Fruit fly (Drosophila melanogaster) whole organism, embryonic: Measurements from ENCODE around the gene CG7378.

Experiments
- Antp ChIP-seq: fragments of 200-800 bp; sonication (Bioruptor generic); optimal IDR thresholded peaks from 3 replicates; lab custom pipeline; 2016; ENCODE audit warnings: missing biosample characterization, missing genetic modification characterization
- Bgb ChIP-seq: fragments of 200-800 bp; sonication (Bioruptor generic); IDR thresholded peaks from 2 replicates; pipeline ENCODE4 v1.3.6; 2022; ENCODE audit warnings: missing biosample characterization, missing genetic modification characterization; ENCODE audit not compliant: partially characterized antibody
- CG10979 ChIP-seq: fragments of 200-800 bp; sonication (Bioruptor generic); optimal IDR thresholded peaks from 2 replicates; lab custom pipeline; 2018; ENCODE audit warnings: missing biosample characterization, mild to moderate bottlenecking, missing genetic modification characterization, moderate library complexity
- CG12769 ChIP-seq: fragments of 200-800 bp; sonication (Bioruptor generic); optimal IDR thresholded peaks from 2 replicates; lab custom pipeline; 2019; ENCODE audit warnings: missing biosample characterization, mild to moderate bottlenecking, missing genetic modification characterization, moderate library complexity
- CG14710 ChIP-seq: fragments of 200-800 bp; sonication (Bioruptor generic); optimal IDR thresholded peaks from 3 replicates; lab custom pipeline; 2019; ENCODE audit warnings: missing biosample characterization, mild to moderate bottlenecking, missing genetic modification characterization, moderate library complexity
- CG14965 ChIP-seq: fragments of 200-800 bp; sonication (Bioruptor generic); optimal IDR thresholded peaks from 2 replicates; lab custom pipeline; 2016; ENCODE audit warnings: missing biosample characterization, missing genetic modification characterization, borderline replicate concordance
- CG1603 ChIP-seq: fragments of 200-800 bp; sonication (Bioruptor generic); optimal IDR thresholded peaks from 2 replicates; lab custom pipeline; 2019; ENCODE audit warnings: missing biosample characterization, mild to moderate bottlenecking, missing genetic modification characterization, moderate library complexity
- CG17829 ChIP-seq: fragments of 200-800 bp; optimal IDR thresholded peaks from 2 replicates; lab custom pipeline; 2019; ENCODE audit warnings: missing biosample characterization, mild to moderate bottlenecking, missing genetic modification characterization, moderate library complexity
- CG18262 ChIP-seq: fragments of 200-800 bp; optimal IDR thresholded peaks from 3 replicates; lab custom pipeline; 2019; ENCODE audit warnings: missing biosample characterization, mild to moderate bottlenecking, missing genetic modification characterization, moderate library complexity
- CG2199 ChIP-seq: fragments of 200-800 bp; sonication (Bioruptor generic); IDR thresholded peaks from 3 replicates; pipeline ENCODE4 v1.3.6; 2022; ENCODE audit warnings: missing biosample characterization, missing genetic modification characterization
- CG3407 ChIP-seq: fragments of 200-800 bp; sonication (Bioruptor generic); optimal IDR thresholded peaks from 2 replicates; lab custom pipeline; 2018; ENCODE audit warnings: missing biosample characterization, mild to moderate bottlenecking, missing genetic modification characterization
- CG42726 ChIP-seq: fragments of 200-800 bp; sonication (Bioruptor generic); IDR thresholded peaks from 2 replicates; pipeline ENCODE4 v1.3.6; 2022; ENCODE audit warnings: missing biosample characterization, missing genetic modification characterization; ENCODE audit not compliant: partially characterized antibody
- CG4360 ChIP-seq: fragments of 200-800 bp; sonication (Bioruptor generic); IDR thresholded peaks from 2 replicates; pipeline ENCODE4 v1.3.6; 2022; ENCODE audit warnings: missing biosample characterization, missing genetic modification characterization
- CG4854 ChIP-seq: fragments of 200-800 bp; sonication (Bioruptor generic); optimal IDR thresholded peaks from 2 replicates; lab custom pipeline; 2016; ENCODE audit warnings: missing biosample characterization, missing genetic modification characterization, inconsistent platforms
- CG5953 ChIP-seq: fragments of 200-800 bp; sonication (Bioruptor generic); IDR thresholded peaks from 2 replicates; pipeline ENCODE4 v1.3.6; 2022; ENCODE audit warnings: missing biosample characterization, missing genetic modification characterization
- CoRest ChIP-seq: fragments of 200-800 bp; sonication (Bioruptor generic); optimal IDR thresholded peaks from 3 replicates; lab custom pipeline; 2018; ENCODE audit warnings: missing biosample characterization, mild to moderate bottlenecking, missing genetic modification characterization, moderate library complexity
- Dll ChIP-seq: fragments of 200-800 bp; sonication (Bioruptor generic); IDR thresholded peaks from 4 replicates; pipeline ENCODE4 v1.3.6; 2022; ENCODE audit warnings: missing biosample characterization, missing genetic modification characterization; ENCODE audit not compliant: partially characterized antibody
- Fer1 ChIP-seq: fragments of 200-800 bp; sonication (Bioruptor generic); optimal IDR thresholded peaks from 2 replicates; lab custom pipeline; 2017; ENCODE audit warnings: missing biosample characterization, mild to moderate bottlenecking, missing genetic modification characterization
- HLHmδ ChIP-seq: fragments of 200-800 bp; sonication (Bioruptor generic); optimal IDR thresholded peaks from 2 replicates; lab custom pipeline; 2018; ENCODE audit warnings: missing biosample characterization, mild to moderate bottlenecking, missing genetic modification characterization, moderate library complexity
- HmgD ChIP-seq: fragments of 200-800 bp; sonication (Bioruptor generic); optimal IDR thresholded peaks from 3 replicates; lab custom pipeline; 2016; ENCODE audit warnings: missing biosample characterization, missing genetic modification characterization
- Jarid2 ChIP-seq: fragments of 200-800 bp; sonication (Bioruptor generic); optimal IDR thresholded peaks from 3 replicates; lab custom pipeline; 2017; ENCODE audit warnings: mild to moderate bottlenecking, missing biosample characterization, missing genetic modification reagents, missing genetic modification characterization
- Meics ChIP-seq: fragments of 200-800 bp; sonication (Bioruptor generic); optimal IDR thresholded peaks from 2 replicates; lab custom pipeline; 2017; ENCODE audit warnings: missing biosample characterization, mild to moderate bottlenecking, missing genetic modification characterization
- Ssrp ChIP-seq: fragments of 200-800 bp; sonication (Bioruptor generic); optimal IDR thresholded peaks from 2 replicates; lab custom pipeline; 2018; ENCODE audit warnings: missing biosample characterization, mild to moderate bottlenecking, missing genetic modification characterization, moderate library complexity
- abd-A ChIP-seq: fragments of 200-800 bp; sonication (Bioruptor generic); optimal IDR thresholded peaks from 3 replicates; lab custom pipeline; 2019; ENCODE audit warnings: missing biosample characterization, mild to moderate bottlenecking, missing genetic modification characterization, moderate library complexity
- amos ChIP-seq: fragments of 200-800 bp; sonication (Bioruptor generic); IDR thresholded peaks from 2 replicates; pipeline ENCODE4 v1.3.6; 2022; ENCODE audit warnings: missing biosample characterization, missing genetic modification characterization; ENCODE audit not compliant: partially characterized antibody
- btn ChIP-seq: fragments of 200-800 bp; sonication (Bioruptor generic); optimal IDR thresholded peaks from 2 replicates; lab custom pipeline; 2016; ENCODE audit warnings: missing biosample characterization, missing genetic modification characterization
- caup ChIP-seq: fragments of 200-800 bp; sonication (Bioruptor generic); optimal IDR thresholded peaks from 3 replicates; lab custom pipeline; 2017; ENCODE audit warnings: missing biosample characterization, mild to moderate bottlenecking, missing genetic modification characterization, moderate library complexity; ENCODE audit not compliant: severe bottlenecking
- chinmo ChIP-seq: fragments of 200-800 bp; sonication (Bioruptor generic); IDR thresholded peaks from 4 replicates; pipeline ENCODE4 v1.3.6; 2022; ENCODE audit warnings: missing biosample characterization, missing genetic modification characterization; ENCODE audit not compliant: partially characterized antibody
- ci ChIP-seq: fragments of 200-800 bp; sonication (Bioruptor generic); IDR thresholded peaks from 3 replicates; pipeline ENCODE4 v1.3.6; 2022; ENCODE audit warnings: missing biosample characterization, missing genetic modification characterization
- corto ChIP-seq: fragments of 200-800 bp; sonication (Bioruptor generic); optimal IDR thresholded peaks from 2 replicates; lab custom pipeline; 2016; ENCODE audit warnings: missing biosample characterization, mild to moderate bottlenecking, missing genetic modification characterization, moderate library complexity
- crol ChIP-seq: fragments of 200-800 bp; sonication (Bioruptor generic); IDR thresholded peaks from 2 replicates; pipeline ENCODE4 v1.3.6; 2022; ENCODE audit warnings: missing biosample characterization, missing genetic modification characterization
- dmrt99B ChIP-seq: fragments of 200-800 bp; sonication (Bioruptor generic); optimal IDR thresholded peaks from 2 replicates; lab custom pipeline; 2018; ENCODE audit warnings: missing biosample characterization, mild to moderate bottlenecking, missing genetic modification characterization, moderate library complexity
- fd64A ChIP-seq: fragments of 200-800 bp; sonication (Bioruptor generic); optimal IDR thresholded peaks from 3 replicates; lab custom pipeline; 2018; ENCODE audit warnings: missing biosample characterization, mild to moderate bottlenecking, missing genetic modification characterization
- gcm ChIP-seq: fragments of 200-800 bp; sonication (Bioruptor generic); optimal IDR thresholded peaks from 2 replicates; lab custom pipeline; 2019; ENCODE audit warnings: missing biosample characterization, mild to moderate bottlenecking, missing genetic modification characterization, moderate library complexity
- ken ChIP-seq: fragments of 200-800 bp; sonication (Bioruptor generic); IDR thresholded peaks from 3 replicates; pipeline ENCODE4 v1.3.6; 2022; ENCODE audit warnings: missing biosample characterization, missing genetic modification characterization
- mirr ChIP-seq: fragments of 200-800 bp; sonication (Bioruptor generic); optimal IDR thresholded peaks from 3 replicates; lab custom pipeline; 2018; ENCODE audit warnings: missing biosample characterization, mild to moderate bottlenecking, missing genetic modification characterization
- oc ChIP-seq: fragments of 200-800 bp; sonication (Bioruptor generic); optimal IDR thresholded peaks from 2 replicates; lab custom pipeline; 2018; ENCODE audit warnings: missing biosample characterization, mild to moderate bottlenecking, missing genetic modification characterization, moderate library complexity
- onecut ChIP-seq: fragments of 200-800 bp; sonication (Bioruptor generic); IDR thresholded peaks from 2 replicates; pipeline ENCODE4 v1.3.6; 2022; ENCODE audit warnings: missing biosample characterization, missing genetic modification characterization
- otp ChIP-seq: fragments of 200-800 bp; sonication (Bioruptor generic); IDR thresholded peaks from 3 replicates; pipeline ENCODE4, ENCODE4 v1.3.6; 2022; ENCODE audit warnings: missing biosample characterization, missing genetic modification characterization
- row ChIP-seq: fragments of 200-800 bp; sonication (Bioruptor generic); IDR thresholded peaks from 3 replicates; pipeline ENCODE4 v1.3.6; 2022; ENCODE audit warnings: missing biosample characterization, missing genetic modification characterization
- scrt ChIP-seq: fragments of 200-800 bp; sonication (Bioruptor generic); optimal IDR thresholded peaks from 2 replicates; lab custom pipeline; 2018; ENCODE audit warnings: missing biosample characterization, mild to moderate bottlenecking, missing genetic modification characterization, moderate library complexity
- sens ChIP-seq: fragments of 200-800 bp; sonication (Bioruptor generic); peaks from one replicate; lab custom pipeline; 2016; ENCODE audit warnings: missing biosample characterization, missing genetic modification characterization
- sqz ChIP-seq: fragments of 200-800 bp; sonication (Bioruptor generic); optimal IDR thresholded peaks from 3 replicates; lab custom pipeline; 2018; ENCODE audit warnings: missing biosample characterization, mild to moderate bottlenecking, missing genetic modification characterization
- unpg ChIP-seq: fragments of 200-800 bp; sonication (Bioruptor generic); optimal IDR thresholded peaks from 3 replicates; lab custom pipeline; 2018; ENCODE audit warnings: missing biosample characterization, mild to moderate bottlenecking, missing genetic modification characterization, moderate library complexity

Gene CG7378

dm6 chrX:18928608-18929059, 28.4 kb downstream of the CG7378 start (continued):
- TF ChIP-seq crol (GFP tag; lab: Robert Waterston, UW) = peak; percentile 43; the same call in 1 of the 2 replicates
- peak; percentile 7 for TF ChIP-seq Ssrp (tag; lab: Kevin White, UChicago)
- TF ChIP-seq CG4854 (GFP tag; lab: Kevin White, UChicago) = no peak
- TF ChIP-seq CG18262 = peak; percentile 54

- TF ChIP-seq gcm (GFP tag; lab: Kevin White, UChicago) (no peak), CG2199 (GFP tag; lab: Robert Waterston, UW) (0 out of 3 replicates have a peak, but pooled peaks have one; percentile 7), fd64A (no peak), CG14965 (GFP tag; lab: Kevin White, UChicago) (no peak)
Observed at dm6 chrX:18929430-18929829, 29.2 kb downstream of the CG7378 start.

dm6 chrX:18929946-18930562, 29.8 kb downstream of the CG7378 start, which contains the start of gene CG43759:
CG43759 (plus strand) TSS chrX:18930335.
- peak; percentile 49; the same call in 1 of the 2 replicates for TF ChIP-seq CG42726 (GFP tag; lab: Robert Waterston, UW)
- peak; percentile 33 for TF ChIP-seq scrt (GFP tag; lab: Kevin White, UChicago)
- TF ChIP-seq row = peak; percentile 38; the same call in 2 of the 3 replicates
- 0 out of 2 replicates have a peak, but pooled peaks have one; percentile 10 for TF ChIP-seq CG4360 (GFP tag; lab: Robert Waterston, UW)
- no peak for TF ChIP-seq Antp (GFP tag; lab: Kevin White, UChicago)
- peak; percentile 42 for TF ChIP-seq Bgb (GFP tag; lab: Robert Waterston, UW)
- TF ChIP-seq ken (GFP tag; lab: Robert Waterston, UW) = 0 out of 3 replicates have a peak, but pooled peaks have one; percentile 27
- TF ChIP-seq CG2199 (GFP tag; lab: Robert Waterston, UW) = peak; percentile 92
- TF ChIP-seq sens (GFP tag; lab: Kevin White, UChicago) = peak; percentile 63
- TF ChIP-seq Dll (GFP tag; lab: Robert Waterston, UW) = no peak
- TF ChIP-seq Meics = peak; percentile 97
- 0 out of 2 replicates have a peak, but pooled peaks have one; percentile 12 for TF ChIP-seq CG5953 (GFP tag; lab: Robert Waterston, UW)
- peak; percentile 14 for TF ChIP-seq btn (GFP tag; lab: Kevin White, UChicago)
- TF ChIP-seq CG17829 (tag; lab: Kevin White, UChicago) = peak; percentile 37
- TF ChIP-seq amos (GFP tag; lab: Robert Waterston, UW) = peak; percentile 23; the same call in 1 of the 2 replicates
- no peak for TF ChIP-seq corto (GFP tag; lab: Kevin White, UChicago)
- TF ChIP-seq CG12769 (tag; lab: Kevin White, UChicago) = peak; percentile 95
- no peak for TF ChIP-seq CG14710 (tag; lab: Kevin White, UChicago)
- no peak for TF ChIP-seq otp (GFP tag; lab: Robert Waterston, UW)
- peak; percentile 24 for TF ChIP-seq caup (GFP tag; lab: Kevin White, UChicago)
- peak; percentile 8 for TF ChIP-seq unpg
- peak; percentile 15 for TF ChIP-seq HmgD (GFP tag; lab: Kevin White, UChicago)
- TF ChIP-seq CG1603 (tag; lab: Kevin White, UChicago) = peak; percentile 30
- TF ChIP-seq CoRest (tag; lab: Kevin White, UChicago) = no peak
- TF ChIP-seq dmrt99B (tag; lab: Kevin White, UChicago) = no peak
- peak; percentile 41 for TF ChIP-seq onecut
- TF ChIP-seq CG10979 (tag; lab: Kevin White, UChicago) = peak; percentile 11
- peak; percentile 38; the same call in 1 of the 4 replicates for TF ChIP-seq chinmo (GFP tag; lab: Robert Waterston, UW)
- peak; percentile 28 for TF ChIP-seq Fer1
- peak; percentile 94 for TF ChIP-seq Jarid2 (GFP tag; lab: Kevin White, UChicago)
- no peak for TF ChIP-seq CG3407 (GFP tag; lab: Kevin White, UChicago)
- TF ChIP-seq sqz (GFP tag; lab: Kevin White, UChicago) = peak; percentile 42
- TF ChIP-seq mirr (GFP tag; lab: Kevin White, UChicago) = no peak
- TF ChIP-seq oc = peak; percentile 47
- TF ChIP-seq abd-A (tag; lab: Kevin White, UChicago) = peak; percentile 43
- TF ChIP-seq HLHmδ = peak; percentile 56
- peak; percentile 58; the same call in 1 of the 3 replicates for TF ChIP-seq ci
